Worm (Caenorhabditis elegans): Measurements from ENCODE around the gene str-56.

- TF ChIP-seq B0310.2 (tag; optimal IDR thresholded peaks at IDR 0.05) = no peak
- no peak for TF ChIP-seq ama-1 (optimal IDR thresholded peaks at IDR 0.05)
- no peak for TF ChIP-seq tbx-11 (GFP tag; IDR thresholded peaks at IDR 0.05)
- no peak for TF ChIP-seq hmg-4 (GFP tag; optimal IDR thresholded peaks at IDR 0.05)
- no peak for TF ChIP-seq aly-1 (tag; optimal IDR thresholded peaks at IDR 0.05)
- no peak for TF ChIP-seq sea-1 (GFP tag; conservative IDR thresholded peaks at IDR 0.05)
- TF ChIP-seq flt-1 (GFP tag; IDR thresholded peaks at IDR 0.05) = no peak
- no peak for TF ChIP-seq hnd-1 (tag; optimal IDR thresholded peaks at IDR 0.05)
- TF ChIP-seq scrt-1 (GFP tag; IDR thresholded peaks at IDR 0.05) = no peak
These were observed 47.9 kb downstream of the str-56 start, which contains the start of gene F35E8.10 for ce11 chrV:15920273-15920672.

Measured in whole organism, early embryonic.